Worm (Caenorhabditis elegans): ENCODE results near the gene Y39A3A.3.
A peak's percentile ranks its signal among the peaks of the same experiment; 100 is the strongest.

The Y39A3A.3 gene

ce11 chrIII:2030776-2031565 is 37.2 kb downstream of the Y39A3A.3 start:
- TF ChIP-seq zip-11 (GFP tag; IDR thresholded peaks at IDR 0.05), result no peak
- TF ChIP-seq pha-4 (GFP tag; IDR thresholded peaks at IDR 0.05), result peak; percentile 71; the same call in 1 of the 2 replicates
- no peak for TF ChIP-seq pha-4 (tag; optimal IDR thresholded peaks at IDR 0.05)
- 0 out of 2 replicates have a peak, but pooled peaks have one; percentile 24 for TF ChIP-seq ZK337.2 (GFP tag; IDR thresholded peaks at IDR 0.05)
- peak; percentile 48 to 87; a peak in 2 of 4 replicates for TF ChIP-seq madf-5 (GFP tag; IDR thresholded peaks at IDR 0.05)
- TF ChIP-seq fkh-10 (GFP tag; optimal IDR thresholded peaks at IDR 0.05), result no peak
- no peak for TF ChIP-seq mxl-2 (GFP tag; conservative IDR thresholded peaks at IDR 0.05)
- no peak for TF ChIP-seq lir-3 (tag; optimal IDR thresholded peaks at IDR 0.05)
- peak; percentile 65 for TF ChIP-seq madf-9 (GFP tag; conservative IDR thresholded peaks at IDR 0.05)
- no peak for TF ChIP-seq nhr-42 (GFP tag; IDR thresholded peaks at IDR 0.05)
- no peak for TF ChIP-seq mdl-1 (tag; optimal IDR thresholded peaks at IDR 0.05)
- TF ChIP-seq attf-4 (tag; optimal IDR thresholded peaks at IDR 0.05), result no peak
- no peak for TF ChIP-seq skn-1 (tag; optimal IDR thresholded peaks at IDR 0.05)
- TF ChIP-seq ctbp-1 (GFP tag; IDR thresholded peaks at IDR 0.05), result peak; percentile 42
- TF ChIP-seq Y105C5A.15 (GFP tag; IDR thresholded peaks at IDR 0.05), result peak; percentile 80
- peak; percentile 46; the same call in 1 of the 2 replicates for TF ChIP-seq arid-1 (GFP tag; conservative IDR thresholded peaks at IDR 0.05)
- peak; percentile 31 for TF ChIP-seq dmd-6 (GFP tag; IDR thresholded peaks at IDR 0.05)
- no peak for TF ChIP-seq cey-2 (tag; optimal IDR thresholded peaks at IDR 0.05; ENCODE audit: borderline replicate concordance, insufficient read depth)
- no peak for TF ChIP-seq hlh-11 (tag; optimal IDR thresholded peaks at IDR 0.05)
- TF ChIP-seq hif-1 (tag; optimal IDR thresholded peaks at IDR 0.05), result no peak
- no peak for TF ChIP-seq dpl-1 (GFP tag; optimal IDR thresholded peaks at IDR 0.05)
- TF ChIP-seq dmd-8 (GFP tag; IDR thresholded peaks at IDR 0.05), result peak; percentile 86
- TF ChIP-seq snpc-4 (tag; optimal IDR thresholded peaks at IDR 0.05), result no peak
- no peak for TF ChIP-seq ceh-28 (tag; optimal IDR thresholded peaks at IDR 0.05)
- TF ChIP-seq daf-16 (GFP tag; optimal IDR thresholded peaks at IDR 0.05), result peak in 1 of 2 experiments; percentile 20
- TF ChIP-seq daf-16 (tag; optimal IDR thresholded peaks at IDR 0.05), result peak; percentile 3
- TF ChIP-seq aha-1 (tag), result peak; percentile 88
- TF ChIP-seq nhr-76 (tag; optimal IDR thresholded peaks at IDR 0.05), result no peak
- TF ChIP-seq nhr-237 (tag; optimal IDR thresholded peaks at IDR 0.05), result no peak
- no peak for TF ChIP-seq F10B5.3 (tag; optimal IDR thresholded peaks at IDR 0.05)
- no peak for TF ChIP-seq nhr-6 (tag; optimal IDR thresholded peaks at IDR 0.05)
- 0 out of 2 replicates have a peak, but pooled peaks have one; percentile 36 for TF ChIP-seq zfp-3 (GFP tag; conservative IDR thresholded peaks at IDR 0.05)
- TF ChIP-seq F26F4.8 (GFP tag; conservative IDR thresholded peaks at IDR 0.05), result peak; percentile 91
- no peak for TF ChIP-seq lin-39 (tag; optimal IDR thresholded peaks at IDR 0.05)
- no peak for TF ChIP-seq zip-2 (tag; optimal IDR thresholded peaks at IDR 0.05)
- 0 out of 2 replicates have a peak, but pooled peaks have one; percentile 41 for TF ChIP-seq php-3 (GFP tag; IDR thresholded peaks at IDR 0.05)
- no peak for TF ChIP-seq ZK546.5 (tag; optimal IDR thresholded peaks at IDR 0.05)
- peak; percentile 68 for TF ChIP-seq lin-13 (GFP tag; optimal IDR thresholded peaks at IDR 0.05)
- TF ChIP-seq T20F7.1 (GFP tag; optimal IDR thresholded peaks at IDR 0.05), result no peak
- TF ChIP-seq spr-3 (GFP tag; optimal IDR thresholded peaks at IDR 0.05), result no peak
- TF ChIP-seq duxl-1 (tag; optimal IDR thresholded peaks at IDR 0.05; ENCODE audit: poor library complexity), result peak; percentile 62
- no peak for TF ChIP-seq lin-29 (GFP tag; IDR thresholded peaks at IDR 0.05)
- TF ChIP-seq F37D6.2 (tag; optimal IDR thresholded peaks at IDR 0.05), result no peak
- no peak for TF ChIP-seq zfp-2 (tag; optimal IDR thresholded peaks at IDR 0.05)
- 0 out of 2 replicates have a peak, but pooled peaks have one; percentile 36 for TF ChIP-seq tra-1 (GFP tag; IDR thresholded peaks at IDR 0.05)
- peak; percentile 14; the same call in 1 of the 2 replicates for TF ChIP-seq ceh-20 (GFP tag; IDR thresholded peaks at IDR 0.05)
- no peak for TF ChIP-seq nhr-11 (tag; optimal IDR thresholded peaks at IDR 0.05)
- TF ChIP-seq spr-1 (tag; optimal IDR thresholded peaks at IDR 0.05), result no peak
- TF ChIP-seq D1046.2 (GFP tag; IDR thresholded peaks at IDR 0.05), result peak; percentile 72; the same call in 1 of the 2 replicates
- TF ChIP-seq aly-2 (tag; optimal IDR thresholded peaks at IDR 0.05), result no peak
